Worm (Caenorhabditis elegans) whole organism, late embryonic: ENCODE results near the gene T18D3.9.

Experiments used
- T23F11.4 ChIP-seq: fragments of 200-800 bp; sonication (Bioruptor generic); optimal IDR thresholded peaks from 2 replicates; lab custom pipeline; 2018; ENCODE audit warnings: mild to moderate bottlenecking, missing genetic modification characterization, missing compliant biosample characterization
- ceh-48 ChIP-seq: sonication (generic microtip); optimal IDR thresholded peaks from 2 replicates; lab custom pipeline; 2016; ENCODE audit warnings: missing genetic modification characterization, inconsistent platforms, missing compliant biosample characterization
- dve-1 ChIP-seq: sonication (generic microtip); optimal IDR thresholded peaks from 2 replicates; lab custom pipeline; 2017; ENCODE audit warnings: antibody characterized with exemption, mild to moderate bottlenecking, missing genetic modification characterization, missing compliant biosample characterization
- elt-2 ChIP-seq: sonication (generic microtip); optimal IDR thresholded peaks from 2 replicates; lab custom pipeline; 2016; ENCODE audit warnings: missing genetic modification reagents, missing genetic modification characterization, missing compliant biosample characterization
- hlh-13 ChIP-seq: fragments of 200-800 bp; sonication (Bioruptor generic); optimal IDR thresholded peaks from 2 replicates; lab custom pipeline; 2018; ENCODE audit warnings: mild to moderate bottlenecking, missing genetic modification characterization, missing compliant biosample characterization
- pag-3 ChIP-seq: sonication (generic microtip); optimal IDR thresholded peaks from 2 replicates; lab custom pipeline; 2016; ENCODE audit warnings: missing compliant biosample characterization, missing genetic modification characterization, borderline replicate concordance

DNA sequence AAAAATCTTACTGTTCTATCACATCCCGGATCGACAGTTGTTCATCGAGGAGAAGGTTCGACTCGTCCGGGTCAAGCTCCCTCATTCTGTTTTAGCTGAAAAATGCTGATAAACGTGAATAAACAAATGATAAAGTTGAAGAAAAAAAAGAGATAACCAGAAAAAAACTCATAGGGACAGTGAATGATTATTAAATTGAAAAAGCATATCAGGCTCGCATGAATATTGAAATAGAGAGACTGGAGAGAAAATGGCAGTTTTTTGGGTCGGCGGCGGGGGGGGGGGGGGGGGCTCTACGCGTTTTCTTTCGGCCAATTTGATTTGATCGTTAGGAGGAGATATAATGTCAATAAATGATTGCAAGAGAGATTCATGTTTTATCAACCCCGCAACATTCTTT lies 40.3 kb downstream of the T18D3.9 start, which contains the start of gene lin-2:
- TF ChIP-seq pag-3 (tag; lab: Kevin White, UChicago): no peak
- no peak for TF ChIP-seq T23F11.4 (GFP tag; lab: Kevin White, UChicago)
- TF ChIP-seq hlh-13 (GFP tag; lab: Kevin White, UChicago): no peak
- no peak for TF ChIP-seq elt-2
- no peak for TF ChIP-seq ceh-48 (tag; lab: Kevin White, UChicago)
- no peak for TF ChIP-seq dve-1 (tag; lab: Kevin White, UChicago)
